Fruit fly (Drosophila melanogaster): ENCODE results near the gene Septin2.

Gene Septin2

DNA sequence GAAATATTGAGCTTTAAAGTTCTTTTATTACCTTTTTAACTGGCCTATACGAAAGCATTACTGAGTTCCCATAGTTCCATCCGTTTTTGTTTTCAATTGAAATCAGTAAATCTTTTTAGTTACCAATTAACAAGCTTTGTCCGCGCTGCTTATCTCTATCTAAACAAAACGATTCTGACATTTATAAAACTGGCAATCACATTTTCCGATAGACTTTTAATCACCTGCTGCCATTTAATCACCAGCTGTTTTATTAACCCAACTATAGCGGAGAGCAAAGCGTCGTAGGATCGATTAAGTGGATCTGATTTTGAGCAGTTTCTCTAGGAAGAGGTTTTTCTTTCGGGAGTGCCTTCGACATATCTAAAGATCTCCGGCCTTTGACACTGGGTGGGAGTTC, 14.4 kb upstream of the Septin2 start:
- TF ChIP-seq CG8478 (optimal IDR thresholded peaks at IDR 0.05) (no peak), CTCF (optimal IDR thresholded peaks at IDR 0.05) (no peak)

DNA sequence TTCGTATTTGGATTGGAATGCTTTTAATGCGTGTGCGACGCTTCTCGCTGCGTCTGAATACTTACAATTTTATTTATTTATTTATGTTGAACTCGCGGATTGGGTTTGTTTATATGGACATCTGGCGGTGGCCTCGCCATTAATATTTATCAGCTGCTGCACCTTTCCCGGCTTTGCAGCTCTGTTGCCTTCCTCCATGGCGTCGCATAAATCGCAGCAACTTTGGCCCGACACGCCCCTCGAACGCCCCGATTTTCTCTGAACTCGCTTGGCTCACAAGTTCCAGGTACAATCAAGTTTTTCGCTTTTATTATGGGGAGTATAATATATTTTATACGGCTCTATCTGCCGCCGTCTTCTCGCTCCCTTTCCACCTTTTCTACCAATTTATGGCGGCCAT, 12.0 kb upstream of the Septin2 start:
- no peak for TF ChIP-seq CG8478 (optimal IDR thresholded peaks at IDR 0.05)
- no peak for TF ChIP-seq CTCF (optimal IDR thresholded peaks at IDR 0.05)

DNA sequence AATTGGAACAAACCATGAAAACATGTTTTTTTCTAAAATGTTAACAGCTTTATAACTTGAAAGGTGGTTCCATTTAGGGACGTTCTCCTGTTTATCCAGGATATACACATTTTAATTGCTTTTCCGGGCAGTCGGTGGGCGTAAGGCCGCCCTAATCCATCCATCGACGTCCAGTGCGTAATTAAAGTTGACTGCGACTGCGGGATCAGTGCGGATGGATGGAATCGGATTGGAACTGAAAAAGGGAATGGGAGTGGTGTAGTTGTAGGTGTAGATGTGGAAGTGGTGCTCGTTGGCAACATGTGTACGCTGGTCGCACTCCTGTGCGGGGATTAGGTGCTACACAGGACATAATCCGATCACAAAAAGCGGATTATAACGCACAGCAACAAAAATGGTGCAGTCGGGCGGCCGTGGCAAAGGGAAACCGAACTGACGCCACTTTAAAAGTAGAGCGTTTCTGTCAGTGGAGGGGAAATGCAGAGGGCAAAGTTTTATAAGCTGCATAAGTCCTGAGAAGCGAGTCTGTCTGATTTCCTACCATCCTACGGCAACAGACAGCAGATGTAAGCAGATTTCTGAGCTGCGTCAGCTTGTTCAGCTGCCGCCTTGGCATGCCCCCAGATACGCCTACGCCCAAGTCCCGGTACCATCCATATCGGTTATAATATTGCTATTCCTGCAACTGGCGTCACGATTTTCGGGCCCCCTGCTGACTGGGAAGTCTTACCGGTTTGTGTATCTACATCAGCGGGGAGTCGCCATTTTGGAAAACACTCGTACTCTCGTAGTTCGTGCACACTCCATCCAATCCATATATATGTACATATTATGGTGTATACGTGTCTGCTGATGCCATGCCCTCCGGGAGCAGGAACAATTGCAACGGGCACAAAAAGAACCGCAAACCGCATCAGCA, 9.5 kb upstream of the Septin2 start:
- TF ChIP-seq CG8478 (optimal IDR thresholded peaks at IDR 0.05) (no peak), CTCF (optimal IDR thresholded peaks at IDR 0.05) (no peak)

DNA sequence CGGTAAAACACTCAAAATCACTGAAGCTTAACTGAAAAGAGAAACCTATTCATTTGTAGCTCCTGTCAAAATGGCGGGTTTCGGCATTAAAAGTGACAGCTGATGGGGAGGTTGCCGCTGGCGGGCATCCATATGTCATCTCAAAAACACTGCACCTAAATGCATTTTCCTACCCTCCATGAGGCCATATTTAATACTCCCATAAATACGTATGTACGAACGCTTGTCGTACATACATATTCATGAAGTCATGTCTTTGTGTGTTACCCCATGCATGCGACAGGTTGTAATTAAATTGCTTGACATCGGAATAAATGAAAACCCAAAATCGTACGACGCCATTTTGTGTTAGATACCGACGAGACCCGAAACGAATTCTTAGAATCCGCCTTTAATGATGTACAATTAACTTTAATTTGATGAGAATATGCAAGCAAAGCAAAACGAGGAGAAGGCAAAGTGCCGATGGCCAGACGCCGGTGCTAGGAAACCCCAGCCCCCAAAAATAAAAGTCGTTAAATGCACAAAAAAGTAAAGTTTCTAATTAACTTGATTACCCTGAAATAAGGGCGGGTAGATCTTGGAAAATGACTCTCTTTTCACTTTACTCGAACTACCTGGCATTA, 8.3 kb upstream of the Septin2 start:
- TF ChIP-seq CTCF (optimal IDR thresholded peaks at IDR 0.05) (no peak), CG8478 (optimal IDR thresholded peaks at IDR 0.05) (no peak)

DNA sequence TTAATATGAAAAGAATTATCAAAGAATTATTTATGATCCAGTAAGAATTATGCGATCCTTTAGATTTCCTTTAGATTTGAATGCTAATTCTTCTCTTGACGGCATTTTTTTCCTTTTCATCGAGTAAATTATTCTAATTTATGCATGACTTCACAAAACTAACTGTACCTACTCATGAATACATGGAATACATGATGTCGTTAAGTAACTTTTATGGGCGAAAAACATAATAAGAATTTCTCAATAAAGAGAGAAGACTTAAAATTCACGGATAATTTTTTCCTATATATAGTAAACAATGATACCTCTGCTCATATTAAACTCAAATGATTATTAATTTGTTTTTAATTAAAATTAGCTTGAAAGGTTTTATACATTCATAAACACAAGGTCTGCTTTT, 7.7 kb upstream of the Septin2 start:
- TF ChIP-seq CG8478 (optimal IDR thresholded peaks at IDR 0.05) (no peak), CTCF (optimal IDR thresholded peaks at IDR 0.05) (no peak)

DNA sequence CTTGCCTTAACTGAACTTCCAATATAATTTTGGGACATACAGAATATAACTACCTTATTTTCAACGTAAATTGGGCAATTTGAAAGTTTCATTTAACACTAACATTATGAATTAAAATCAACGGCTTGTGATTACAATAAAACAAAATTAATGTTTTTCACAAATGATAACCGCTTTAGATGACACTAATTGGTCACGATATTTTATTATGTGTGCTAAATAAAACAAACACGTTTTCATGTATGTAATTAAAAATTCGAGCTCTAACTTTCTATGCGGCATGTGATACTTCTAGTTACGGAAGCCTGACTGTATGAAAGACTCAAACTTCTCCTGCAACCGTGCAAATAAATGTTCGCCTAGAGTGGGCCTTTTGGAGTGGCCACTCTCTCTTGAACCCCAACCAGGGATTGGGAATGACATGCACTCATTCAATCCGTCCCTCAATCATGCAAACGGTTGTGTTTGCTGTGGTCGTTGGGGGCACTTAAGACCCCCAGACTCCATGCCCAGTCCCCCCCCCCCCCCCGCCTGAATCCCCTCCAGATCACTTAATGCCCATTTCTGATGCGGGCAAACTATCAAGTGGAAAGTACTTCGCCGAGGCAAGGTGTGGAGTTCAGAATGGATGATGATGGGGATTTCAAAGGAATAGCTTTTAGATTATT, 7.1 kb upstream of the Septin2 start:
- TF ChIP-seq CG8478 (optimal IDR thresholded peaks at IDR 0.05): no peak
- no peak for TF ChIP-seq CTCF (optimal IDR thresholded peaks at IDR 0.05)

DNA sequence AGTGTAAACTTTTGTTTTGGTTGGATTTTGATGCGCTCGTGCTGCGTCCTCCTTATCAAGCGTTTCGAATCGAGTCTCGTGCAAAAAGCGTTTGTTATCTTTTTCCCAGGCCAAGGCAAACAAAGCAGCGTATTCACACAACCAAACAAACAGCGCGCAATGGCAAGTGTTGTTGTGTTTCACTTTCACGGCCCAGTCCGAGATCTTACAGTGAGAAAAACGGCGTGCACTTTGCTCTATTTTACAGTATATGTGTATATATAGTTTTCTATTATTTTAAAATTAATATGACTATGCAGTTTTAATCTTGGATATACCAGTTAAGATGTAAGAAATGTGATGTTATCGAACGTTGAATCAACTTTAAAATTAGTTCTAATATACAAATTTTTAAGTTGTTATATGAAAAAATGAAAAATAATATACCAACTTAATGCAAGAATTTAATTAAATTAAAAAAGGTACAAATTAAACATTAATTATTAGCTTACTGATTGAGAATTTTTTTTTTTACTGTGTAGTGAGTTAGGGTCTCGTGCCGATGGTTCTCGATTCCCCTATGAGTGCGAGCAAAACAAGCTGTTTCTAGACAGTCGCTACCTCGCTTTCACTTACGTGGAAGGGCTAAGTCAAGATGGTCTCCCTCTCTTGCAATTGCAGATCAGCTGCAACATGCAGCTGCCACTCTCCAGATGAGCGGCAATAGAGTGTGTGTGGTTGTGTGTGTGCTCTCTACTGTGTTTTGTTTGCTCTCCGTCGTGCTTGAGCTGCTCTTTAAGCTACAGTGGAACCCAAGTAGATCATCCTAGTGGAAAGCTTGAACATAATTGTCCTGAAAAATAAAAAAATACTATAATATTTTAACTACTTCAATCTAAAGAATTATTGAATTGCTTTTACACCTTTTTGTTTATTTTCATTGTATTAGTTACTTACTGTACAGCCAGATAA, 6.3 kb upstream of the Septin2 start:
- TF ChIP-seq CTCF (optimal IDR thresholded peaks at IDR 0.05): no peak
- no peak for TF ChIP-seq CG8478 (optimal IDR thresholded peaks at IDR 0.05)

DNA sequence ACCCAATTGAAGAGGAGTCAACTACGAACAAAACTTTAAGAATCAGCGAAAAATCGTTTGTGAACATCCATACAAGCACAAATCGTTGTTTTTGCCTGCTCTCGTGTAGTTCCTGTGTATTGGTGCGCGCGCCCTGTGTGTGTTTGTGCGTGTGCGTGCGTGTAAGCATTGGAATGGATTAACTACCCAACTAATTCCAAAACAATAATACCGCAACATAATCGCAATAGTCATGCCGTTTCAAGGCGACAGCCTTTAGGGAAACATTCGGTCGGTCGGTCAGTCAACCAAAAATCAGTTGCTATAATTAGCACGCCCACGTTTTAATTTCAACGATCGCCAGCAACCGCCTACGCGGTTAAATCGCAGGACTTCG, 5.3 kb upstream of the Septin2 start:
- TF ChIP-seq CG8478 (optimal IDR thresholded peaks at IDR 0.05): no peak
- TF ChIP-seq CTCF (optimal IDR thresholded peaks at IDR 0.05): no peak

DNA sequence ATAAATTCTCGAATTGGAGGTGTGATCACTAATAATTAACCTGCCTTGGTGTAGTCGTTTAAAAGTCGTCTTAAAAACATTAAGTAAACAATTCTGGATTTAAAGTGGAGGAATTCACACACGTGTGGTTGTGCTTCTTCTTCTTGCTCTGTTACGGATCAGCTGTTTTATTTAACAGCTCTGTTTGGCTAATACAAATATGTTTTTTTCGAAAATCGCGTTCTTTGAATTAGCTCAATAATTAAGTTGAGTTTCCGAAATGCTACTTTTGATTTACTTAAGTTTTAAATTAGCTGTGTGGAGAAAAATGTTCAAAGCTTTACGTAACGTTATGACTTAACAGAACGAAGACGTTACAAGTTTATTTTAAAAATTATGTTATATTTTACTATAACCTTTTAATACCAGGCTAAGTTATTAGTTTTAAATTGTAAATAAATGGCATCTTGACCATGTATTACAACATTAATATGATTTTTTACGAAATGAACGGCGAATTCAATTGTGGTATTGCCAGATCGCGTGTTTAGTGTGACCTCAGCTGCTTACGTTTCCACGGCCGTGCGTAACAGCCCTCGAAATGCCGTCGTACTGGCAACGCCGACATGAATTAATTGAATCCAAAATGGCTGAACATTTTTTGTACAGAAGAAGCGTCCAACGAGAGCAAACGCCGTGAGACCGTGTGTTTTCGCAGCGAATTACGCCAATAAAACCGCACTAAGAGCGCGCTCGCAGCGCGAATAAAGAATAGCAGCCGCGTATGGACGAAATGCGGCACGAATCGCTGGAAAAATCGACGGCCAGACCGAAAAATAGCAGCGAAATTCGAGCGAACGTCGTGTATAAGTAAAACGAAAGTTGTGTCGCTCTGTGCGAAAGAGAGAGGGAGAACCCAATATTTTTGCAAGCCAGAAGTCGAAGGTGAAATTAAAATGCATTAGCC, 4.6 kb upstream of the Septin2 start, which contains the start of the genes Pus1 and bon:
Gene Pus1, minus strand, starts transcription at position 155 of the 946 bp plus-strand sequence.
Gene bon, plus strand, starts transcription at position 623 of the 946 bp plus-strand sequence.
- TF ChIP-seq CTCF (optimal IDR thresholded peaks at IDR 0.05): peak in 1 of 2 experiments; percentile 5
- TF ChIP-seq CG8478 (optimal IDR thresholded peaks at IDR 0.05): no peak

DNA sequence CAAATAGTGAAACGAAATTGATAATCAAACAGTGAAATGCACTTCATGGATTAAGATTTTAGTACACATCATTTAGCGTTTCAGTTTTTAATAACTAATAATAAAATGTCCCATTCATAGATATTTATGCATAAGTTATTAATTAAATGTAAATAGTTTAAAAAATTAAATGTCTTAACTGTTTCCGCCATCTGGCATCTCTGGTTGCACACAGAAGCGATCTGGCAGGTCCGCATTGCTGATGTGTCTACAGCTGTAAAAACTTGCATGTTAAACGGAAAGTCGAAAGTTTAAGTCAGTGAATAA, 277 bp upstream of the Septin2 start, which contains the start of gene Srp72:
Gene Srp72, plus strand, starts transcription at position 232 of the 306 bp plus-strand sequence.
- TF ChIP-seq CTCF (optimal IDR thresholded peaks at IDR 0.05): no peak
- TF ChIP-seq CG8478 (optimal IDR thresholded peaks at IDR 0.05): no peak

DNA sequence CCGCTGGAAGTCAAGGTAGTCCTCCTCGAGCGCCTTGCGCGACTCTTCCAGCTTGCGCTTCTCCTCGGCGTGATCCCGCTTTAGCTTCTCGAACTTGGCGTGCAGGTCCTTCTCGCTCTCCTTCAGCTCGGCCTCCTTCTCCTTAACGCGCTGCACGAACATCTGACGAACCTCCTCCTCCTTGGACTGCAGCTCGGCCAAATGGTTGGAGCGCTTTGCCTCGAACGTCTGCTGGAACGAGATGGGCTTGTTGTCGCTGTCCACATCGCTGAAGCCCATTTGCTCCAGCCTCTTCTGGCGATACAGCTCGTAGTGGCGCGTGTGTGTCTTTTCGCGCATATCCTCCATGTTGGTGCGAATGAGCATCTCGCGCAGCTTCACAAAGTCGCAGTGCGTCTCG, 1.7 kb downstream of the Septin2 start:
- no peak for TF ChIP-seq CTCF (optimal IDR thresholded peaks at IDR 0.05)
- TF ChIP-seq CG8478 (optimal IDR thresholded peaks at IDR 0.05): no peak

DNA sequence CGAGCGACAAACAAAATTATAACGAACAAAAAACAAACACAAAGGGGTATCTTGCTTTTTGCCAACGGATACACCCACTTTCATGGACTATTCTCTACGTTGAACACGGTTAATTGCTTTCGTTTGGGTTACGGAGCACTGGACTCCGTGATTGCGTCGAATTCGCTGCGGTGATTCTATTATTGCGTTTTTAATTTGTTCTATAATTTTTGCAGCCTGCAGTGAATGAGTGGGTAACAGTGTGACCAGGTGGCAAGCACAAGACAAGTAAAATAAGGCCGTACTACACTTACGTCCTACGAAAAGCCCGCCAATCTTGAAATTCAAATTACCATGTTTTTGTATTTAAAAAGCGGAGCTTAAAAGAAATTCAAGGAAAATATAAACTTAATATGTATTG, 2.6 kb downstream of the Septin2 start, which contains the start of gene CG16953:
Gene CG16953, minus strand, starts transcription at position 268 of the 400 bp plus-strand sequence.
- TF ChIP-seq CTCF (optimal IDR thresholded peaks at IDR 0.05) (no peak), CG8478 (optimal IDR thresholded peaks at IDR 0.05) (no peak)

DNA sequence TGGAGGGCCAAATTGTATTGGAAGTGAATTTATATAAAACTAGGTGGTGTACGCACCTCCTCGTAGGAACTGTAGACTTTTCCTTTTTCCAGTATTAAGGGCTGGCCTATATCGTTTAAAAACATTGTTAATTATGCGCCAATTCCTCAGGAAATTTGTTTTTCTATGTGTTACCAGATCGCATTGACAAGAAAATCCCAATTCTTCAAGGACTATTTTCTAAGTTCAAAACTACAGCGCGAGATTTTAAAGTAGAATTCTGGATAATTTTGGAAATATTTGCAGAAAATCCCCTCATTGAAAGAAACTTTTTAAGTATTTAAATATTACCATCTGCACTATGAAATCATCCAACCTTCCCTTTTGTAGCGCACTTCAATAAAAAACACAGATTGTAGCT, 6.8 kb downstream of the Septin2 start, which contains the start of gene CG34008:
Gene CG34008, minus strand, starts transcription at position 147 of the 400 bp plus-strand sequence.
- TF ChIP-seq CG8478 (optimal IDR thresholded peaks at IDR 0.05) (no peak), CTCF (optimal IDR thresholded peaks at IDR 0.05) (no peak)
